Fruit fly (Drosophila melanogaster): ENCODE measurements around the gene Acsf3.
A peak's percentile ranks its signal among the peaks of the same experiment; 100 is the strongest.

The Acsf3 gene

DNA sequence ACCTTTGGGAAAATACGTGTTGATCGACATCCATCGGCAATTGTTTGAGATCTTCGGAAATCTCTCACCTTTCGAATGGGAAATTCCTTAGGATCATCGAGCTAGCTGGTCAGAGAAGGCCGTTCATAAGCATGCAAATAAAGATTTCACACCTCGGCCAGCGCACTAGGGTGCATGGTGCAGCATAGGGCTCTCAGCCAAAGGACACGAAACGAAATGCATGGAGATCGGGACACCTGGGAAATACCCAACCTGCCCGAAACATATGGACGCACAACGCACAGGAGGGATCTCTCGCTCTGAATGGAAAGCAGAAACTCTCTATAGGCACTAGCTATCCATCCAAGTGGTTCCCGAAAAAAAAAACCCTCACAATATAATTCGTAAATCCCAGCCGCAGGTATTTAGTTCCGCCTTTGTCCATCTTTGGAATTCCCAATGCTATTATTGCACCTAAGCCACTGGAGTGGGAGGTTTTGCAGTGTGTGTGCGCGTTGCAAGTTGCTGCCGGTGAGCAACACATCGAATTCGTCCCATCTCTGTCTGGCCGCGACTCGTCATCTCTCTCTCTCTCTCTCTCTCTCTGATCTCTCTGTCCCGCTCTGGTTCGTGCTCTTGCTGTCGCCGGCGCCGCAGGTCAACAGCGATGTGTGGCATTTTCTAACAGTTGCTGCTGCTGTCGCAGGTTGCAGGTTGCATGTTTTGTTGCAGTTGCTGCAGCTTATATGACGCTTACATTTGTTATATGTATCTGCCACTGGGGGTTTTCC, 8.2 kb upstream of the Acsf3 start (continued):
- TF ChIP-seq Nf-YC (tag; optimal IDR thresholded peaks at IDR 0.05) (no peak), prd (optimal IDR thresholded peaks at IDR 0.05) (no peak), prd (GFP tag; IDR thresholded peaks at IDR 0.05) (peak; percentile 4; the same call in 1 of the 3 replicates), CG12942 (GFP tag; optimal IDR thresholded peaks at IDR 0.05) (no peak), CG30431 (GFP tag; optimal IDR thresholded peaks at IDR 0.05) (no peak), HmgD (GFP tag; optimal IDR thresholded peaks at IDR 0.05) (peak; percentile 50), Fer1 (GFP tag; optimal IDR thresholded peaks at IDR 0.05) (no peak), kni (GFP tag; optimal IDR thresholded peaks at IDR 0.05) (peak; percentile 49), nau (GFP tag; optimal IDR thresholded peaks at IDR 0.05) (no peak), CG1529 (GFP tag; optimal IDR thresholded peaks at IDR 0.05) (no peak), vfl (GFP tag; optimal IDR thresholded peaks at IDR 0.05) (no peak), Lhr (GFP tag; optimal IDR thresholded peaks at IDR 0.05) (no peak), twi (tag; optimal IDR thresholded peaks at IDR 0.05) (peak; percentile 88), CG1832 (GFP tag; optimal IDR thresholded peaks at IDR 0.05) (peak; percentile 91), CG1602 (GFP tag; optimal IDR thresholded peaks at IDR 0.05) (no peak), TFAM (GFP tag; optimal IDR thresholded peaks at IDR 0.05) (no peak), CG6765 (GFP tag; optimal IDR thresholded peaks at IDR 0.05) (no peak), Fer2 (tag; optimal IDR thresholded peaks at IDR 0.05) (no peak), CG7963 (GFP tag; IDR thresholded peaks at IDR 0.05; ENCODE audit: partially characterized antibody) (no peak), bcd (GFP tag; optimal IDR thresholded peaks at IDR 0.05) (no peak), CG10543 (GFP tag; optimal IDR thresholded peaks at IDR 0.05) (no peak), CoRest (tag; optimal IDR thresholded peaks at IDR 0.05) (no peak), org-1 (GFP tag; optimal IDR thresholded peaks at IDR 0.05) (no peak), ase (GFP tag; IDR thresholded peaks at IDR 0.05) (no peak), fru (optimal IDR thresholded peaks at IDR 0.05) (no peak), lbe (GFP tag; optimal IDR thresholded peaks at IDR 0.05) (no peak), sens (GFP tag) (peak; percentile 25), CG9876 (GFP tag; optimal IDR thresholded peaks at IDR 0.05) (no peak), CG11504 (tag; optimal IDR thresholded peaks at IDR 0.05) (peak; percentile 43), CG13296 (GFP tag; optimal IDR thresholded peaks at IDR 0.05) (no peak), NFAT (GFP tag; IDR thresholded peaks at IDR 0.05) (no peak), CG17829 (tag; optimal IDR thresholded peaks at IDR 0.05) (no peak), D (optimal IDR thresholded peaks at IDR 0.05) (peak; percentile 94), D (GFP tag; optimal IDR thresholded peaks at IDR 0.05) (no peak), cad (GFP tag; optimal IDR thresholded peaks at IDR 0.05) (peak; percentile 72), sim (GFP tag; IDR thresholded peaks at IDR 0.05) (no peak), HLHmδ (GFP tag; optimal IDR thresholded peaks at IDR 0.05) (peak; percentile 35), CG5180 (GFP tag; optimal IDR thresholded peaks at IDR 0.05) (peak; percentile 25), CG8944 (GFP tag; optimal IDR thresholded peaks at IDR 0.05) (no peak), CG15073 (GFP tag; optimal IDR thresholded peaks at IDR 0.05) (no peak), fd64A (GFP tag; optimal IDR thresholded peaks at IDR 0.05) (no peak), Ada2b (GFP tag; IDR thresholded peaks at IDR 0.05) (no peak), CG9932 (GFP tag; IDR thresholded peaks at IDR 0.05) (no peak), tll (GFP tag; optimal IDR thresholded peaks at IDR 0.05) (peak in 1 of 2 experiments; percentile 73), cg (GFP tag; optimal IDR thresholded peaks at IDR 0.05) (peak; percentile 40), CG13287 (GFP tag; IDR thresholded peaks at IDR 0.05; ENCODE audit: partially characterized antibody) (no peak), run (tag; optimal IDR thresholded peaks at IDR 0.05) (no peak), nom (GFP tag; optimal IDR thresholded peaks at IDR 0.05) (no peak), slou (GFP tag; optimal IDR thresholded peaks at IDR 0.05) (no peak), CG12299 (tag; optimal IDR thresholded peaks at IDR 0.05) (no peak)
